Worm (Caenorhabditis elegans): ENCODE measurements around the gene R01E6.2.

ce11 chrX:13566436-13566835, at the start of gene R01E6.2:
- no peak for TF ChIP-seq pes-1 (GFP tag; IDR thresholded peaks at IDR 0.05)
- TF ChIP-seq ama-1 (optimal IDR thresholded peaks at IDR 0.05) = no peak
- no peak for TF ChIP-seq ets-7 (tag; optimal IDR thresholded peaks at IDR 0.05)

Measured in whole organism, early embryonic.